Worm (Caenorhabditis elegans) whole organism, late embryonic: ENCODE measurements around the gene sup-18.

ENCODE experiments used
- C38D4.7 ChIP-seq: fragments of 200-800 bp; sonication (Bioruptor generic); optimal IDR thresholded peaks from 2 replicates; lab custom pipeline; 2018; ENCODE audit warnings: mild to moderate bottlenecking, missing genetic modification characterization, moderate library complexity, missing compliant biosample characterization
- F13H6.1 ChIP-seq: sonication (generic microtip); optimal IDR thresholded peaks from 2 replicates; lab custom pipeline; 2016; ENCODE audit warnings: missing genetic modification characterization, missing compliant biosample characterization
- ama-1 ChIP-seq: fragments of 150-350 bp; optimal IDR thresholded peaks from 2 replicates; lab custom pipeline; 2014
- ceh-19 ChIP-seq: fragments of 200-800 bp; sonication (Bioruptor generic); optimal IDR thresholded peaks from 2 replicates; lab custom pipeline; 2018; ENCODE audit warnings: mild to moderate bottlenecking, missing genetic modification characterization, missing compliant biosample characterization
- ceh-34 ChIP-seq: sonication (generic microtip); optimal IDR thresholded peaks from 2 replicates; lab custom pipeline; 2016; ENCODE audit warnings: mild to moderate bottlenecking, missing genetic modification characterization, missing compliant biosample characterization
- dve-1 ChIP-seq: sonication (generic microtip); optimal IDR thresholded peaks from 2 replicates; lab custom pipeline; 2017; ENCODE audit warnings: antibody characterized with exemption, mild to moderate bottlenecking, missing genetic modification characterization, missing compliant biosample characterization
- pag-3 ChIP-seq: sonication (generic microtip); optimal IDR thresholded peaks from 2 replicates; lab custom pipeline; 2016; ENCODE audit warnings: missing compliant biosample characterization, missing genetic modification characterization, borderline replicate concordance
- pqm-1 ChIP-seq: sonication (generic microtip); optimal IDR thresholded peaks from 2 replicates; lab custom pipeline; 2016; ENCODE audit warnings: missing genetic modification characterization, missing compliant biosample characterization
- tbx-2 ChIP-seq: sonication (generic microtip); optimal IDR thresholded peaks from 2 replicates; lab custom pipeline; 2016; ENCODE audit warnings: missing genetic modification characterization, missing compliant biosample characterization

- no peak for TF ChIP-seq F13H6.1 (tag; lab: Kevin White, UChicago)
- no peak for TF ChIP-seq pqm-1 (tag; lab: Kevin White, UChicago)
- no peak for TF ChIP-seq dve-1
- no peak for TF ChIP-seq ceh-19 (GFP tag; lab: Kevin White, UChicago)
- TF ChIP-seq ceh-34 (tag; lab: Kevin White, UChicago), result no peak
- TF ChIP-seq ama-1 (lab: Kevin White, UChicago), result no peak
- TF ChIP-seq pag-3, result no peak
- TF ChIP-seq C38D4.7 (GFP tag; lab: Kevin White, UChicago), result no peak
- TF ChIP-seq tbx-2, result no peak
These were observed 30.6 kb upstream of the sup-18 start, which contains the start of gene ZK688.1 for ce11 chrIII:7909263-7909662.
